Worm (Caenorhabditis elegans) whole organism, L3 larva: ENCODE measurements around the gene gnrr-5.

Experiments
- ama-1 ChIP-seq: fragments of 150-350 bp; optimal IDR thresholded peaks from 2 replicates; lab custom pipeline; 2018
- elt-3 ChIP-seq, 3 experiments: fragments of 150-350 bp in 1 of 3; sonication (generic microtip) in 2 of 3; optimal IDR thresholded peaks; 2 replicates in 2 of 3; 4 replicates in 1 of 3; lab custom pipeline; 2014 to 2017; ENCODE audit warnings: missing biosample characterization in 3 of 3, missing genetic modification characterization in 3 of 3
- nhr-237 ChIP-seq: fragments of 150-350 bp; optimal IDR thresholded peaks from 2 replicates; lab custom pipeline; 2014; ENCODE audit warnings: missing biosample characterization, missing genetic modification characterization
- skn-1 ChIP-seq: fragments of 150-350 bp; optimal IDR thresholded peaks from 2 replicates; lab custom pipeline; 2014; ENCODE audit warnings: missing biosample characterization, missing genetic modification characterization

- TF ChIP-seq elt-3 (tag; optimal IDR thresholded peaks at IDR 0.05; lab: Kevin White, UChicago) (no peak), ama-1 (no peak), nhr-237 (tag; lab: Kevin White, UChicago) (no peak), skn-1 (no peak)
Measured at ce11 chrV:4407519-4407918, 47.0 kb downstream of the gnrr-5 start, which contains the start of gene nhr-118.
